Fruit fly (Drosophila melanogaster) whole organism, adult: Measurements from ENCODE around the gene Cpsf6.

Source experiments
- CG11617 ChIP-seq: fragments of 200-800 bp; sonication (Bioruptor generic); optimal IDR thresholded peaks from 2 replicates; lab custom pipeline; 2017; ENCODE audit warnings: mild to moderate bottlenecking, missing biosample characterization, missing genetic modification reagents, missing genetic modification characterization
- CG12768 ChIP-seq: fragments of 200-800 bp; sonication (Bioruptor generic); optimal IDR thresholded peaks from 2 replicates; lab custom pipeline; 2017; ENCODE audit warnings: missing biosample characterization, missing genetic modification characterization, mild to moderate bottlenecking, moderate library complexity, missing genetic modification reagents
- CG14711 ChIP-seq: fragments of 200-800 bp; sonication (Bioruptor generic); optimal IDR thresholded peaks from 2 replicates; lab custom pipeline; 2018; ENCODE audit warnings: missing biosample characterization, mild to moderate bottlenecking, missing genetic modification characterization, moderate library complexity
- CG1620 ChIP-seq: fragments of 200-800 bp; sonication (Bioruptor generic); optimal IDR thresholded peaks from 2 replicates; lab custom pipeline; 2016; ENCODE audit warnings: missing biosample characterization, missing genetic modification characterization
- CG33017 ChIP-seq: fragments of 200-800 bp; sonication (Bioruptor generic); optimal IDR thresholded peaks from 2 replicates; lab custom pipeline; 2018; ENCODE audit warnings: missing biosample characterization, mild to moderate bottlenecking, missing genetic modification characterization, moderate library complexity
- CG5204 ChIP-seq: fragments of 200-800 bp; sonication (Bioruptor generic); optimal IDR thresholded peaks from 2 replicates; lab custom pipeline; 2016; ENCODE audit warnings: missing biosample characterization, missing genetic modification characterization
- CG7045 ChIP-seq: fragments of 200-800 bp; sonication (Bioruptor generic); optimal IDR thresholded peaks from 2 replicates; lab custom pipeline; 2017; ENCODE audit warnings: missing biosample characterization, mild to moderate bottlenecking, missing genetic modification characterization
- CG7101 ChIP-seq: fragments of 200-800 bp; sonication (Bioruptor generic); optimal IDR thresholded peaks from 2 replicates; lab custom pipeline; 2018; ENCODE audit warnings: missing biosample characterization, mild to moderate bottlenecking, missing genetic modification characterization, moderate library complexity
- Clk ChIP-seq: fragments of 200-800 bp; sonication (Bioruptor generic); optimal IDR thresholded peaks from 2 replicates; lab custom pipeline; 2017; ENCODE audit warnings: missing biosample characterization, missing genetic modification characterization
- Crg-1 ChIP-seq: fragments of 200-800 bp; sonication (Bioruptor generic); optimal IDR thresholded peaks from 2 replicates; lab custom pipeline; 2016; ENCODE audit warnings: missing biosample characterization, missing genetic modification characterization
- Hr96 ChIP-seq: fragments of 200-800 bp; sonication (Bioruptor generic); optimal IDR thresholded peaks from 2 replicates; lab custom pipeline; 2016; ENCODE audit warnings: missing biosample characterization, missing genetic modification characterization
- Mnt ChIP-seq: fragments of 200-800 bp; sonication (Bioruptor generic); optimal IDR thresholded peaks from 2 replicates; lab custom pipeline; 2016; ENCODE audit warnings: missing biosample characterization, mild to moderate bottlenecking, missing genetic modification characterization
- bab1 ChIP-seq: fragments of 200-800 bp; sonication (Bioruptor generic); optimal IDR thresholded peaks from 3 replicates; lab custom pipeline; 2019; ENCODE audit warnings: missing biosample characterization, mild to moderate bottlenecking, missing genetic modification characterization, moderate library complexity
- cic ChIP-seq: fragments of 200-800 bp; sonication (Bioruptor generic); optimal IDR thresholded peaks from 2 replicates; lab custom pipeline; 2017; ENCODE audit warnings: missing biosample characterization, mild to moderate bottlenecking, missing genetic modification characterization, moderate library complexity
- cnc ChIP-seq, 2 experiments: fragments of >200 bp; optimal IDR thresholded peaks; 2 replicates each; lab custom pipeline; 2017
- kay ChIP-seq: fragments of 200-800 bp; sonication (Bioruptor generic); peaks from one replicate; lab custom pipeline; 2016; ENCODE audit warnings: missing biosample characterization, missing genetic modification characterization, borderline replicate concordance
- ovo ChIP-seq: fragments of 200-800 bp; sonication (Bioruptor generic); optimal IDR thresholded peaks from 2 replicates; lab custom pipeline; 2016; ENCODE audit warnings: missing biosample characterization, missing genetic modification characterization
- pad ChIP-seq: fragments of 200-800 bp; sonication (Bioruptor generic); optimal IDR thresholded peaks from 3 replicates; lab custom pipeline; 2017; ENCODE audit warnings: missing biosample characterization, missing genetic modification characterization, mild to moderate bottlenecking, moderate library complexity, missing genetic modification reagents
- tj ChIP-seq: fragments of 200-800 bp; sonication (Bioruptor generic); optimal IDR thresholded peaks from 3 replicates; lab custom pipeline; 2017; ENCODE audit warnings: missing biosample characterization, mild to moderate bottlenecking, missing genetic modification characterization, moderate library complexity
- toe ChIP-seq: fragments of 200-800 bp; sonication (Bioruptor generic); optimal IDR thresholded peaks from 2 replicates; lab custom pipeline; 2016; ENCODE audit warnings: missing biosample characterization, missing genetic modification characterization

The Cpsf6 gene

DNA sequence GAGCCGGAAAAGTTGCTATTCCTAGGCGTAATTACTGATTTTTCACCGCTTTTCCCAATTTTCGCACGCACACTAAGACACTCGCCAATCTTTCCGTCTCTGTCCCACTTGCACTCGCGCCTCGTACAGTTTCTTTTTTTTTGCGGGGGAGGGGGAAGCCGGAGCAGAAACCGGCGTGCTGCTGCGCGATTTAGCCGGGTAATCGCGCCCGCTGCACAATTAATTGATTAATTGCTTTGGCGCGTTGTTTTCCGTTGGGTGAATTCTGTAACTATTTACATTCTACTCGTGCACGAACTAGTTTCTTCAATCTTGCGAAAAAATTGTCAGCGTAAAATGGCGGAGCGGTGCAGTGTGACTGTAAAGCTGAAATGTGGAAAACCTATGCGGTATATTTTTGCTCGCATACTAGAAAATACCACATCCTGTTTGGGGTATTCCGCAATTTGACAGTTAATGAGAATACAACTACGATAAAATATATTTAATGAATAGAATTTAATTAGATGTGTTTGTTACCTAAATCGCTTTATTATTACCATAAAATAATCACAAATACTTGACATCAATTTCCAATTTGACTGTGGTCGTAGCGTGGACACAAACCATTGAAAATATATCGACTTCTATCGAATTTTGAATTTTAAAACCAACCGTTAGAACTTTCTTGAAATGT, at the start of gene Cpsf6:
Gene Cpsf6 (minus strand): TSS at position 362 of the 676 bp plus-strand sequence.
- TF ChIP-seq cnc (optimal IDR thresholded peaks at IDR 0.05; lab: Kevin White, UChicago) (no peak), CG12768 (GFP tag; lab: Kevin White, UChicago) (no peak), CG33017 (tag; lab: Kevin White, UChicago) (peak; percentile 13), CG7101 (tag; lab: Kevin White, UChicago) (peak; percentile 34), kay (peak; percentile 71), Crg-1 (peak; percentile 51), CG5204 (no peak), CG14711 (peak; percentile 56), Hr96 (GFP tag; lab: Kevin White, UChicago) (peak; percentile 2), toe (GFP tag; lab: Kevin White, UChicago) (peak; percentile 50), tj (GFP tag; lab: Kevin White, UChicago) (peak; percentile 62), CG11617 (GFP tag; lab: Kevin White, UChicago) (peak; percentile 25), CG1620 (GFP tag; lab: Kevin White, UChicago) (peak; percentile 6), Mnt (peak; percentile 74), bab1 (GFP tag; lab: Kevin White, UChicago) (peak; percentile 71), CG7045 (GFP tag; lab: Kevin White, UChicago) (no peak), ovo (GFP tag; lab: Kevin White, UChicago) (peak; percentile 26), pad (GFP tag; lab: Kevin White, UChicago) (peak; percentile 56), Clk (no peak), cic (no peak)

DNA sequence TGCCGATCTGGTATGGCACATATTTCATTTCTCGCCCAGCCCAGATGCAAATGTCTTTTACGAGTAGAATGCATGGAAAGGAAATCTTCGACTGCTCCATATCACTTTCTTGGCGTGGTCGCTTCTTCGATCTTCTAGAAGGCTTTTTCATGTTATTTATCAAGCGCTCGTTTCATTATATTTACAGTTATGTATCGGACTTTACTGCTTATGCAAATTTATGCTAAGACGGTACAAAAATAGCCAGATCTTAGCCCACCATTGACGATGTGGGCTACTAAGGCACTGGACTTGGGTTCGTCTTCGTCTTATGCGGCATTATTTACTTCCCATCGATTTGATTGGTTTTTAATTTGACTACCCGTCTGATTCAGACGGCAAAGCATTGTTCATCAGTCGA, 48.0 kb upstream of the Cpsf6 start:
- TF ChIP-seq CG11617 (GFP tag; lab: Kevin White, UChicago) (no peak), kay (no peak), Mnt (no peak)

DNA sequence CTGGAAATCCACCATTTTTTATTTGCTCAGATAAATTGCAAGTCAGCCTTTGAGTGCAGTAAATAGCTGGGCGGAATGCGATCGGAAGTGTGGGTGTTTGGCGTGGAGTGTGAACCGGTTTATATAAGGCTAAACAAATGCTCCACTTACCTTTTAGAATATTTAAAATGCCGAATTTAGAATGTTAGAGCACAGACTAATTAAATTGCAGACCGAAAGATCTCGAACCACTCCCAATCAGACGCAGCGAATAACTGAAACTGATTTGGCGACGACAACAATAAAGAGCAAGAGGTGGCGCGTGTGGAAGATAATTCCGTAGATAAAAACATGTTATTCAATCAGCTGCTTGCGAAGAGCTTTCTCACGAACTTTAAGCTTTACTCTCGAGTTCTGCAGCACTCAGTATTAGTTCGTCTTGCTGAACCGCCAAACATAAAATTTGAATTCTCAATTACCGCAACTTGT, 45.4 kb upstream of the Cpsf6 start, which contains the start of gene Idh:
Gene Idh (minus strand): TSS at position 264 of the 468 bp plus-strand sequence.
- TF ChIP-seq bab1 (GFP tag; lab: Kevin White, UChicago) (peak; percentile 80), Mnt (peak; percentile 63), CG14711 (no peak), cic (peak; percentile 71), CG7101 (tag; lab: Kevin White, UChicago) (peak; percentile 38), CG12768 (GFP tag; lab: Kevin White, UChicago) (peak; percentile 1), toe (GFP tag; lab: Kevin White, UChicago) (peak; percentile 46), cnc (optimal IDR thresholded peaks at IDR 0.05; lab: Kevin White, UChicago) (peak; percentile 71 to 78), kay (no peak), CG7045 (GFP tag; lab: Kevin White, UChicago) (no peak), CG5204 (no peak), CG11617 (GFP tag; lab: Kevin White, UChicago) (peak; percentile 59), tj (GFP tag; lab: Kevin White, UChicago) (peak; percentile 71), CG1620 (GFP tag; lab: Kevin White, UChicago) (peak; percentile 34), pad (GFP tag; lab: Kevin White, UChicago) (peak; percentile 36), Crg-1 (peak; percentile 29), ovo (GFP tag; lab: Kevin White, UChicago) (peak; percentile 44), CG33017 (tag; lab: Kevin White, UChicago) (peak; percentile 69), Hr96 (GFP tag; lab: Kevin White, UChicago) (peak; percentile 41), Clk (no peak)

DNA sequence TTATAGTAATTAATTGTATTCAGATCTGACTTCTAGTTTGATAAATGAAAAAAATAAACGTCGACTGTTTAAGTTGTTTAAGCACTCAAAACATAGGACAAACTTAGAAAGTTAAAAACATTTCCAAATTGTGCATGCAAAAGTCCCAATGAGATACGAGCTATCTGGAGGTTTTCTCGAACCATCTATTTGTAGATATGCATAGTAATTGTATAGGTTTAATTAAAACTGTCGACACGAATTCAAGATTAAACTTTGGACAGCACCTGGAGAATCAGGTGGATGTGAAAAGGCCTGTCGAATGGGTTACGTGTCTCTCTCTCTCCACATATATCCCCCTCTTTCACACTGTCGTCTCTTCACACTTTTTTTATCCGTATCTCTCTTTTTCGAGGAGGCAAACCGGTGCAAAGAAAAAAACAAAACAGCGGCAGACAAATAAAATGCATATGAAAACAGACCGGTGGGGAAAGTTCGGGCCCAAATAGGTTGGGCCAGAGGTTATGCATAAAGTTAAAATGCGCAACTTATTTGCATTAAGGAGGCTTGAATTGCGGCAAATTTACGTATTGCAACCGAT, 44.9 kb upstream of the Cpsf6 start:
- TF ChIP-seq CG11617 (GFP tag; lab: Kevin White, UChicago), result no peak
- no peak for TF ChIP-seq Crg-1
- TF ChIP-seq CG12768 (GFP tag; lab: Kevin White, UChicago), result peak; percentile 26
- TF ChIP-seq Hr96 (GFP tag; lab: Kevin White, UChicago), result no peak
- peak; percentile 92 for TF ChIP-seq kay

DNA sequence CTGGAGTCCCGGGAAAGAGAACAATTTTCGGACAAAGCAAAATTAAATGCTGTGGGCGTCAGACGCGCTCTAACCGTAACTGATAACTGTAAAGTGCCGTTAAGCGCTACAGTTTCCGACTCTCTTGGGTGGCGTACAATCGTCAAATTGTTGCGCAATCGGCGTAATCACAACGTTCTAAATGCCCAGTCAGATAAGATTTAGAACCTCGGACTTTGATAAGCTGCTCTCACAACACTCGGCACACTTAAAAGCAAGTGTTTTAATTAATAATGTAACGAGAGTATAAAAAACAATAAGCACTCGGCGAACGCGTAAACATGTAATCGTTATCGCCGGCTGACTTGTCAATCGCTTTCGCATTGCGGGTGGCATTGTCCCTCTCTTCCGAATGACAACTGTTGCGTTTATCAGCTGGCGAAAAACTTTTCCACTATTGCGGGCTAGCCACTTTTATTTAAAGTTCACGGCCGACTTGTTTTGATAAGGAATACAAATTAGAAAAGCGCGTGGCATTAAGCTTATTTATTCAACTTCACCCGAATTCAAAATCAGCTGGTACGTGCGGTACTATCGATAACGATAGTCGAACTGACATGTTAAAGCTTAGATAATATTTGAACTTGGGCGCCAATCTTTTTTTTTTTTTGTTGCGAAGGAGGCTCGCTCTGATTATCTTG, 43.6 kb upstream of the Cpsf6 start:
- peak; percentile 61 for TF ChIP-seq tj (GFP tag; lab: Kevin White, UChicago)
- peak; percentile 31 for TF ChIP-seq Hr96 (GFP tag; lab: Kevin White, UChicago)
- peak; percentile 73 for TF ChIP-seq CG12768 (GFP tag; lab: Kevin White, UChicago)
- peak; percentile 99 for TF ChIP-seq kay
- peak; percentile 32 for TF ChIP-seq Mnt
- no peak for TF ChIP-seq toe (GFP tag; lab: Kevin White, UChicago)
- no peak for TF ChIP-seq CG5204
- TF ChIP-seq cic, result peak; percentile 99
- TF ChIP-seq ovo (GFP tag; lab: Kevin White, UChicago), result peak; percentile 98
- TF ChIP-seq CG11617 (GFP tag; lab: Kevin White, UChicago), result no peak
- TF ChIP-seq Crg-1, result no peak
- no peak for TF ChIP-seq CG1620 (GFP tag; lab: Kevin White, UChicago)
- no peak for TF ChIP-seq CG7101 (tag; lab: Kevin White, UChicago)

DNA sequence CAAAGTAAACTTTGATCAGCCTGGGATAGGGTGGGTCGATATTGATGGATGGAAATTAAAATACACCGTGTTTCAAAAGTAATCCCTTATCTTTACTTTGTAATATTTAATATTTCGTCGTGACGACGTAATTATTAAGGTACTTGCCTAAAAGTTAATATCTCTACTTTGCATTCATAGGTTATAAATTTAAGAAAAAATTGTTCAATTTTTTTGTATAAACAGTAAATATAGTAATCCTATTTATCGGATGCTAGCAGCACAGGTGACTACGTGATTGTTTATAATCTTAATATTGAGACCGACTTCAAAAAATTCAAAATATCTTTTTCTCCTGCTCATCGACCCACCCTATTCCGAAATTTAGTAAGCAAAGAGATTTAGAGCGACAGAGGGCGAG, 42.8 kb upstream of the Cpsf6 start:
- TF ChIP-seq ovo (GFP tag; lab: Kevin White, UChicago) (no peak), Hr96 (GFP tag; lab: Kevin White, UChicago) (no peak), bab1 (GFP tag; lab: Kevin White, UChicago) (peak; percentile 52), CG11617 (GFP tag; lab: Kevin White, UChicago) (peak; percentile 65), Mnt (no peak), CG33017 (tag; lab: Kevin White, UChicago) (peak; percentile 8), pad (GFP tag; lab: Kevin White, UChicago) (no peak), CG5204 (no peak), toe (GFP tag; lab: Kevin White, UChicago) (no peak), tj (GFP tag; lab: Kevin White, UChicago) (no peak), CG12768 (GFP tag; lab: Kevin White, UChicago) (peak; percentile 7), cnc (optimal IDR thresholded peaks at IDR 0.05; lab: Kevin White, UChicago) (no peak), CG7045 (GFP tag; lab: Kevin White, UChicago) (peak; percentile 6), Crg-1 (no peak), CG1620 (GFP tag; lab: Kevin White, UChicago) (no peak), cic (no peak), kay (no peak), CG7101 (tag; lab: Kevin White, UChicago) (peak; percentile 37), CG14711 (peak; percentile 38), Clk (no peak)
